Worm (Caenorhabditis elegans): ENCODE measurements around the gene lips-11.

DNA sequence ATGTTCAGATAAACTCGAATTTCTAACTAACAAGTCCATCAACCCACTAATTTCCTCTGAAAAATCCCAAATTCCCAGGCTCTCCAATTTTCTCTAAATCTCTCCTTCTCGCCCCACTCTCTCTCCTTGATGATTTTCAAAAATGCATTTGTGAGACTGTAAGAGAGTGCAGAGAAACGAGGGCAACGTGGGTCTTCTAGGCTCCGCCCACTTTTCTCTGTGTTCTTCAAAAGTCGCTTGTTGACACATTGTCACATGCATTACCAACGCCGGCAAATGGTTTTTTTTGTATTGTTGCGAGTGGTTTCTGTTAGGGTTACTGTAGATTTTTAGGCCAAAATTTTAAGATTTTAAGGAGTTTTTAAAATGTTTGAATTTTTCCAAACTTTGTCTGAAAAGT lies 24.3 kb downstream of the lips-11 start:
- no peak for TF ChIP-seq him-1 (tag; optimal IDR thresholded peaks at IDR 0.05)
- TF ChIP-seq W03F9.2 (tag; optimal IDR thresholded peaks at IDR 0.05), result no peak
- no peak for TF ChIP-seq dao-5 (tag; optimal IDR thresholded peaks at IDR 0.05)

All from whole organism, L4/young adult.